Worm (Caenorhabditis elegans) whole organism, L1 larva: ENCODE results near the gene F22E5.7.

Source experiments
- C04F5.9 ChIP-seq: sonication (generic microtip); optimal IDR thresholded peaks from 2 replicates; lab custom pipeline; 2016; ENCODE audit warnings: missing genetic modification characterization, missing compliant biosample characterization
- C34B4.2 ChIP-seq: sonication (generic microtip); optimal IDR thresholded peaks from 2 replicates; lab custom pipeline; 2017; ENCODE audit warnings: mild to moderate bottlenecking, missing genetic modification characterization, missing compliant biosample characterization
- F16B12.6 ChIP-seq: fragments of 150-350 bp; optimal IDR thresholded peaks from 2 replicates; lab custom pipeline; 2014; ENCODE audit warnings: missing biosample characterization, missing genetic modification characterization
- Y116A8C.19 ChIP-seq: sonication (generic microtip); optimal IDR thresholded peaks from 2 replicates; lab custom pipeline; 2016; ENCODE audit warnings: missing compliant biosample characterization, missing genetic modification characterization, borderline replicate concordance
- blmp-1 ChIP-seq: fragments of 150-350 bp; optimal IDR thresholded peaks from 2 replicates; lab custom pipeline; 2014; ENCODE audit warnings: missing biosample characterization, missing genetic modification characterization
- ceh-82 ChIP-seq, 3 experiments: fragments of 150-350 bp in 1 of 3; sonication (generic microtip) in 2 of 3; optimal IDR thresholded peaks; 2 replicates each; lab custom pipeline; 2014 to 2017; ENCODE audit warnings: missing biosample characterization in 3 of 3, missing genetic modification characterization in 3 of 3
- ceh-90 ChIP-seq: sonication (generic microtip); optimal IDR thresholded peaks from 2 replicates; lab custom pipeline; 2016; ENCODE audit warnings: missing genetic modification characterization, missing compliant biosample characterization
- ces-1 ChIP-seq: fragments of 150-350 bp; optimal IDR thresholded peaks from 2 replicates; lab custom pipeline; 2014; ENCODE audit warnings: missing biosample characterization, missing genetic modification reagents, missing genetic modification characterization
- dsc-1 ChIP-seq: sonication (generic microtip); optimal IDR thresholded peaks from 2 replicates; lab custom pipeline; 2016; ENCODE audit warnings: mild to moderate bottlenecking, missing genetic modification characterization, missing compliant biosample characterization
- efl-3 ChIP-seq: fragments of 200-800 bp; sonication (Bioruptor generic); optimal IDR thresholded peaks from 2 replicates; lab custom pipeline; 2018; ENCODE audit warnings: mild to moderate bottlenecking, missing genetic modification characterization, missing compliant biosample characterization
- egl-27 ChIP-seq, 2 experiments: fragments of 150-350 bp in 1 of 2; sonication (generic microtip); optimal IDR thresholded peaks; 3 replicates each; lab custom pipeline; 2017 to 2018; ENCODE audit warnings: missing biosample characterization in 2 of 2, missing genetic modification characterization in 2 of 2, missing genetic modification reagents in 2 of 2
- elt-2 ChIP-seq: sonication (generic microtip); optimal IDR thresholded peaks from 2 replicates; lab custom pipeline; 2016; ENCODE audit warnings: missing genetic modification characterization, mild to moderate bottlenecking, inconsistent platforms, missing compliant biosample characterization, missing genetic modification reagents
- ets-5 ChIP-seq: fragments of 200-800 bp; sonication (Bioruptor generic); IDR thresholded peaks from 2 replicates; pipeline ENCODE4 v1.3.6; 2022; ENCODE audit warnings: missing genetic modification characterization, missing compliant biosample characterization
- fkh-10 ChIP-seq: sonication (generic microtip); optimal IDR thresholded peaks from 2 replicates; lab custom pipeline; 2017; ENCODE audit warnings: missing biosample characterization, missing genetic modification reagents, missing genetic modification characterization
- fkh-4 ChIP-seq: sonication (generic microtip); optimal IDR thresholded peaks from 2 replicates; lab custom pipeline; 2016; ENCODE audit warnings: missing compliant biosample characterization, missing genetic modification characterization, borderline replicate concordance
- fkh-8 ChIP-seq: sonication (generic microtip); optimal IDR thresholded peaks from 2 replicates; lab custom pipeline; 2016; ENCODE audit warnings: mild to moderate bottlenecking, missing genetic modification characterization, missing compliant biosample characterization
- grh-1 ChIP-seq: fragments of 200-800 bp; sonication (Bioruptor generic); IDR thresholded peaks from 2 replicates; pipeline ENCODE4 v1.3.6; 2022; ENCODE audit warnings: missing genetic modification reagents, missing genetic modification characterization, missing compliant biosample characterization
- hlh-17 ChIP-seq: fragments of 200-800 bp; sonication (Bioruptor generic); optimal IDR thresholded peaks from 2 replicates; lab custom pipeline; 2018; ENCODE audit warnings: missing genetic modification characterization, mild to moderate bottlenecking, missing compliant biosample characterization, moderate library complexity, borderline replicate concordance
- hpl-2 ChIP-seq: fragments of 150-350 bp; optimal IDR thresholded peaks from 2 replicates; lab custom pipeline; 2014; ENCODE audit warnings: missing biosample characterization, missing genetic modification reagents, missing genetic modification characterization
- irx-1 ChIP-seq: sonication (generic microtip); optimal IDR thresholded peaks from 2 replicates; lab custom pipeline; 2016; ENCODE audit warnings: missing genetic modification characterization, missing compliant biosample characterization
- jun-1 ChIP-seq: fragments of 150-350 bp; optimal IDR thresholded peaks from 2 replicates; lab custom pipeline; 2014; ENCODE audit warnings: missing biosample characterization, missing genetic modification reagents, missing genetic modification characterization
- lin-13 ChIP-seq: fragments of 150-350 bp; optimal IDR thresholded peaks from 2 replicates; lab custom pipeline; 2014; ENCODE audit warnings: missing biosample characterization, missing genetic modification reagents, missing genetic modification characterization
- lin-14 ChIP-seq: fragments of 200-800 bp; sonication (Bioruptor generic); optimal IDR thresholded peaks from 2 replicates; lab custom pipeline; 2018; ENCODE audit warnings: mild to moderate bottlenecking, missing genetic modification characterization, moderate library complexity, missing compliant biosample characterization
- lin-39 ChIP-seq: fragments of 150-350 bp; optimal IDR thresholded peaks from 2 replicates; lab custom pipeline; 2014; ENCODE audit warnings: missing biosample characterization, missing genetic modification reagents, missing genetic modification characterization
- mab-9 ChIP-seq: fragments of 200-800 bp; sonication (Bioruptor generic); IDR thresholded peaks from 2 replicates; pipeline ENCODE4 v1.3.6; 2022; ENCODE audit warnings: missing genetic modification reagents, missing genetic modification characterization, missing compliant biosample characterization
- mdl-1 ChIP-seq, 2 experiments: fragments of 150-350 bp; optimal IDR thresholded peaks; 2 replicates each; lab custom pipeline; 2014 to 2017; ENCODE audit warnings: missing biosample characterization in 2 of 2, missing genetic modification characterization in 2 of 2, inconsistent platforms in 1 of 2
- mef-2 ChIP-seq: fragments of 150-350 bp; optimal IDR thresholded peaks from 2 replicates; lab custom pipeline; 2014; ENCODE audit warnings: missing biosample characterization, missing genetic modification characterization
- mep-1 ChIP-seq: fragments of 150-350 bp; optimal IDR thresholded peaks from 2 replicates; lab custom pipeline; 2014; ENCODE audit warnings: missing biosample characterization, missing genetic modification characterization
- nhr-11 ChIP-seq: fragments of 150-350 bp; optimal IDR thresholded peaks from 2 replicates; lab custom pipeline; 2014; ENCODE audit warnings: missing biosample characterization, missing genetic modification characterization
- nhr-12 ChIP-seq: sonication (generic microtip); optimal IDR thresholded peaks from 2 replicates; lab custom pipeline; 2017; ENCODE audit warnings: missing biosample characterization, missing genetic modification characterization
- nhr-20 ChIP-seq: sonication (generic microtip); optimal IDR thresholded peaks from 2 replicates; lab custom pipeline; 2016; ENCODE audit warnings: mild to moderate bottlenecking, missing genetic modification characterization, missing compliant biosample characterization
- nhr-237 ChIP-seq: fragments of 150-350 bp; optimal IDR thresholded peaks from 2 replicates; lab custom pipeline; 2014; ENCODE audit warnings: missing biosample characterization, missing genetic modification characterization
- nhr-47 ChIP-seq: sonication (generic microtip); optimal IDR thresholded peaks from 2 replicates; lab custom pipeline; 2016; ENCODE audit warnings: mild to moderate bottlenecking, missing genetic modification characterization, moderate library complexity, missing compliant biosample characterization
- nhr-71 ChIP-seq: sonication (generic microtip); optimal IDR thresholded peaks from 2 replicates; lab custom pipeline; 2016; ENCODE audit warnings: mild to moderate bottlenecking, missing genetic modification characterization, moderate library complexity, missing compliant biosample characterization
- nhr-76 ChIP-seq: sonication (generic microtip); optimal IDR thresholded peaks from 2 replicates; lab custom pipeline; 2017; ENCODE audit warnings: missing biosample characterization, missing genetic modification characterization
- nhr-90 ChIP-seq: sonication (generic microtip); optimal IDR thresholded peaks from 2 replicates; lab custom pipeline; 2016; ENCODE audit warnings: mild to moderate bottlenecking, missing genetic modification characterization, missing compliant biosample characterization; ENCODE audit not compliant: poor library complexity
- pax-3 ChIP-seq: fragments of 200-800 bp; sonication (Bioruptor generic); optimal IDR thresholded peaks from 2 replicates; lab custom pipeline; 2018; ENCODE audit warnings: mild to moderate bottlenecking, missing genetic modification characterization, moderate library complexity, missing compliant biosample characterization
- pqm-1 ChIP-seq: sonication (generic microtip); optimal IDR thresholded peaks from 3 replicates; lab custom pipeline; 2017; ENCODE audit warnings: missing biosample characterization, missing genetic modification characterization
- rnt-1 ChIP-seq: sonication (generic microtip); optimal IDR thresholded peaks from 2 replicates; lab custom pipeline; 2016; ENCODE audit warnings: mild to moderate bottlenecking, missing genetic modification characterization, moderate library complexity, missing compliant biosample characterization
- skn-1 ChIP-seq: fragments of 150-350 bp; optimal IDR thresholded peaks from 2 replicates; lab custom pipeline; 2014; ENCODE audit warnings: missing biosample characterization, missing genetic modification characterization
- snu-23 ChIP-seq: sonication (generic microtip); optimal IDR thresholded peaks from 2 replicates; lab custom pipeline; 2016; ENCODE audit warnings: missing genetic modification characterization, missing compliant biosample characterization
- sox-4 ChIP-seq: sonication (generic microtip); optimal IDR thresholded peaks from 2 replicates; lab custom pipeline; 2016; ENCODE audit warnings: missing genetic modification characterization, missing compliant biosample characterization
- sup-37 ChIP-seq: fragments of 200-800 bp; sonication (Bioruptor generic); optimal IDR thresholded peaks from 2 replicates; lab custom pipeline; 2018; ENCODE audit warnings: mild to moderate bottlenecking, missing genetic modification characterization, missing compliant biosample characterization
- swsn-7 ChIP-seq: sonication (generic microtip); optimal IDR thresholded peaks from 2 replicates; lab custom pipeline; 2016; ENCODE audit warnings: missing genetic modification characterization, missing compliant biosample characterization
- tlp-1 ChIP-seq: fragments of 150-350 bp; optimal IDR thresholded peaks from 2 replicates; lab custom pipeline; 2014; ENCODE audit warnings: missing biosample characterization, missing genetic modification characterization
- unc-130 ChIP-seq: fragments of 150-350 bp; optimal IDR thresholded peaks from 2 replicates; lab custom pipeline; 2017; ENCODE audit warnings: missing biosample characterization, missing genetic modification characterization, inconsistent platforms
- unc-30 ChIP-seq: sonication (generic microtip); optimal IDR thresholded peaks from 2 replicates; lab custom pipeline; 2017; ENCODE audit warnings: missing biosample characterization, missing genetic modification characterization
- unc-62 ChIP-seq: fragments of 150-350 bp; optimal IDR thresholded peaks from 2 replicates; lab custom pipeline; 2014; ENCODE audit warnings: missing biosample characterization, missing genetic modification reagents, missing genetic modification characterization
- unc-86 ChIP-seq: sonication (generic microtip); optimal IDR thresholded peaks from 2 replicates; lab custom pipeline; 2016; ENCODE audit warnings: missing genetic modification characterization, missing compliant biosample characterization
- unc-98 ChIP-seq: fragments of 200-800 bp; sonication (Bioruptor generic); IDR thresholded peaks from 2 replicates; pipeline ENCODE4 v1.3.6; 2022; ENCODE audit warnings: missing genetic modification characterization, missing compliant biosample characterization

The F22E5.7 gene

DNA sequence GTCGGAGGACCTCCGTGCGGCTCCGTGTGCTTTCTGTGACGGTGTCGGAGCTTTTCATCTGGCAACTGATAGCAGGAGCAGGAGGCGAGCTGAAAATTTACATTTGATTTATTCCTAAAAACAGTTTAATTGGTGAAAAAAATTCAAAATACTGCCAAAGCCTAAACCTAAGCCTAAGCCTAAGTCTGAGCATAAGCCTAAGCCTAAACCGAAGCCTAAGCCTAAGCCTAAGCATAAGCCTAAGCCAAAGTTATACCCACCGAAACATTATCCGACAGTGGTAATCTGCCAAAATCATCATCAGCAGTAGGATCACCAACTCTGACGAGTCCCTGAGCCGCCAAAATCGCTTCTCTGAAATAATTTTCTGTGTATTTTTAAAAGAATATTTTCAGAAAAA is 42.9 kb downstream of the F22E5.7 start:
- TF ChIP-seq mep-1 (tag; lab: Kevin White, UChicago), result no peak
- TF ChIP-seq tlp-1 (tag; lab: Kevin White, UChicago), result no peak
- TF ChIP-seq nhr-11 (tag; lab: Kevin White, UChicago), result no peak
- no peak for TF ChIP-seq nhr-76
- no peak for TF ChIP-seq ets-5 (GFP tag; lab: Robert Waterston, UW)
- TF ChIP-seq nhr-12 (tag; lab: Kevin White, UChicago), result no peak
- no peak for TF ChIP-seq C34B4.2
- no peak for TF ChIP-seq lin-13 (GFP tag; lab: Kevin White, UChicago)
- no peak for TF ChIP-seq ces-1
- TF ChIP-seq unc-62, result no peak
- no peak for TF ChIP-seq nhr-20
- no peak for TF ChIP-seq sup-37 (GFP tag; lab: Kevin White, UChicago)
- TF ChIP-seq nhr-71 (tag; lab: Kevin White, UChicago), result no peak
- no peak for TF ChIP-seq Y116A8C.19 (tag; lab: Kevin White, UChicago)
- no peak for TF ChIP-seq snu-23 (GFP tag; lab: Kevin White, UChicago)
- TF ChIP-seq nhr-237 (tag; lab: Kevin White, UChicago), result no peak
- TF ChIP-seq unc-86 (tag; lab: Kevin White, UChicago), result no peak
- no peak for TF ChIP-seq sox-4 (tag; lab: Kevin White, UChicago)
- no peak for TF ChIP-seq unc-130

- no peak for TF ChIP-seq unc-98
- no peak for TF ChIP-seq grh-1 (GFP tag; lab: Robert Waterston, UW)
- TF ChIP-seq jun-1, result no peak
- no peak for TF ChIP-seq blmp-1 (tag; lab: Kevin White, UChicago)
- TF ChIP-seq dsc-1, result peak; percentile 95
- TF ChIP-seq nhr-90, result no peak
- no peak for TF ChIP-seq C34B4.2
- TF ChIP-seq lin-39 (tag; lab: Kevin White, UChicago), result no peak
- TF ChIP-seq sup-37 (GFP tag; lab: Kevin White, UChicago), result no peak
- no peak for TF ChIP-seq hlh-17
- no peak for TF ChIP-seq ets-5 (GFP tag; lab: Robert Waterston, UW)
- no peak for TF ChIP-seq pax-3 (tag; lab: Kevin White, UChicago)
- TF ChIP-seq nhr-11 (tag; lab: Kevin White, UChicago), result no peak
- no peak for TF ChIP-seq fkh-8 (tag; lab: Kevin White, UChicago)
- TF ChIP-seq nhr-71 (tag; lab: Kevin White, UChicago), result peak; percentile 63
- no peak for TF ChIP-seq C04F5.9
- TF ChIP-seq egl-27 (tag; optimal IDR thresholded peaks at IDR 0.05; lab: Kevin White, UChicago), result no peak
- TF ChIP-seq unc-86 (tag; lab: Kevin White, UChicago), result no peak
- no peak for TF ChIP-seq pqm-1 (tag; lab: Kevin White, UChicago)
- peak; percentile 45 for TF ChIP-seq snu-23 (GFP tag; lab: Kevin White, UChicago)
- peak; percentile 73 for TF ChIP-seq rnt-1 (tag; lab: Kevin White, UChicago)
- TF ChIP-seq elt-2 (tag; lab: Kevin White, UChicago), result no peak
- TF ChIP-seq nhr-47 (tag; lab: Kevin White, UChicago), result no peak
- TF ChIP-seq Y116A8C.19 (tag; lab: Kevin White, UChicago), result no peak
- no peak for TF ChIP-seq mef-2
- TF ChIP-seq ces-1, result no peak
- peak in 1 of 3 experiments; percentile 28 for TF ChIP-seq ceh-82 (tag; optimal IDR thresholded peaks at IDR 0.05; lab: Kevin White, UChicago)
- TF ChIP-seq ceh-90, result no peak
- TF ChIP-seq mab-9 (GFP tag; lab: Robert Waterston, UW), result no peak
- TF ChIP-seq fkh-10 (GFP tag; lab: Kevin White, UChicago), result peak; percentile 63
- peak; percentile 32 for TF ChIP-seq swsn-7
- TF ChIP-seq irx-1, result peak; percentile 44
- peak; percentile 81 for TF ChIP-seq lin-14
- no peak for TF ChIP-seq efl-3 (GFP tag; lab: Kevin White, UChicago)
- peak; percentile 78 for TF ChIP-seq fkh-4 (tag; lab: Kevin White, UChicago)
- TF ChIP-seq F16B12.6 (tag; lab: Kevin White, UChicago), result no peak
- TF ChIP-seq unc-30 (tag; lab: Kevin White, UChicago), result no peak
- TF ChIP-seq hpl-2, result no peak
- no peak for TF ChIP-seq mdl-1 (tag; optimal IDR thresholded peaks at IDR 0.05; lab: Kevin White, UChicago)
- no peak for TF ChIP-seq skn-1 (tag; lab: Kevin White, UChicago)
Measured at ce11 chrII:2686985-2687675, 45.3 kb downstream of the F22E5.7 start, which contains the start of the genes sup-9 and nspf-1. sup-9 (minus strand) TSS chrII:2687027. nspf-1 (plus strand) TSS chrII:2687625.
